Worm (Caenorhabditis elegans): ENCODE measurements around the gene zgpa-1.

ce11 chrIV:7816402-7817102, 3.9 kb upstream of the zgpa-1 start:
- TF ChIP-seq dao-5 (tag; optimal IDR thresholded peaks at IDR 0.05): no peak
- peak; percentile 21 for TF ChIP-seq W03F9.2 (tag; optimal IDR thresholded peaks at IDR 0.05)

Measured in whole organism, L4/young adult.